Fruit fly (Drosophila melanogaster) whole organism, prepupa: ENCODE results near the gene Nthl1.

ENCODE experiments used
- CG11294 ChIP-seq: fragments of 200-800 bp; sonication (Bioruptor generic); IDR thresholded peaks from 2 replicates; pipeline ENCODE4 v1.3.6; 2022; ENCODE audit warnings: missing biosample characterization, missing genetic modification characterization
- CG15336 ChIP-seq: fragments of 200-800 bp; sonication (Bioruptor generic); IDR thresholded peaks from 2 replicates; pipeline ENCODE4 v1.3.6; 2022; ENCODE audit warnings: missing biosample characterization, missing genetic modification characterization
- CG1621 ChIP-seq: fragments of 200-800 bp; sonication (Bioruptor generic); optimal IDR thresholded peaks from 3 replicates; lab custom pipeline; 2018; ENCODE audit warnings: missing biosample characterization, mild to moderate bottlenecking, missing genetic modification characterization
- CG16779 ChIP-seq: fragments of 200-800 bp; sonication (Bioruptor generic); optimal IDR thresholded peaks from 3 replicates; lab custom pipeline; 2017; ENCODE audit warnings: missing biosample characterization, mild to moderate bottlenecking, missing genetic modification characterization
- CG3032 ChIP-seq: fragments of 200-800 bp; optimal IDR thresholded peaks from 2 replicates; lab custom pipeline; 2019; ENCODE audit warnings: missing biosample characterization, mild to moderate bottlenecking, missing genetic modification characterization, moderate library complexity
- CG32006 ChIP-seq: fragments of 200-800 bp; sonication (Bioruptor generic); optimal IDR thresholded peaks from 3 replicates; lab custom pipeline; 2017; ENCODE audit warnings: missing biosample characterization, mild to moderate bottlenecking, missing genetic modification characterization
- CG34406 ChIP-seq: fragments of 200-800 bp; sonication (Bioruptor generic); optimal IDR thresholded peaks from 3 replicates; lab custom pipeline; 2016; ENCODE audit warnings: missing biosample characterization, missing genetic modification characterization
- CG3919 ChIP-seq: fragments of 200-800 bp; sonication (Bioruptor generic); optimal IDR thresholded peaks from 3 replicates; lab custom pipeline; 2016; ENCODE audit warnings: missing biosample characterization, missing genetic modification characterization
- CG4318 ChIP-seq: fragments of 200-800 bp; sonication (Bioruptor generic); optimal IDR thresholded peaks from 3 replicates; lab custom pipeline; 2017; ENCODE audit warnings: missing biosample characterization, mild to moderate bottlenecking, missing genetic modification characterization
- CG6163 ChIP-seq: fragments of 200-800 bp; sonication (Bioruptor generic); IDR thresholded peaks from 3 replicates; pipeline ENCODE4 v1.3.6; 2022; ENCODE audit warnings: missing biosample characterization, missing genetic modification characterization
- CG6276 ChIP-seq: fragments of 200-800 bp; sonication (Bioruptor generic); optimal IDR thresholded peaks from 2 replicates; lab custom pipeline; 2017; ENCODE audit warnings: missing biosample characterization, mild to moderate bottlenecking, missing genetic modification characterization
- CG8119 ChIP-seq: fragments of 200-800 bp; sonication (Bioruptor generic); IDR thresholded peaks from 3 replicates; pipeline ENCODE4 v1.3.6; 2022; ENCODE audit warnings: missing biosample characterization, missing genetic modification characterization
- CG8319 ChIP-seq: fragments of 200-800 bp; sonication (Bioruptor generic); optimal IDR thresholded peaks from 3 replicates; lab custom pipeline; 2016; ENCODE audit warnings: missing biosample characterization, missing genetic modification characterization
- CG8632 ChIP-seq: fragments of 200-800 bp; sonication (Bioruptor generic); optimal IDR thresholded peaks from 3 replicates; lab custom pipeline; 2016; ENCODE audit warnings: missing biosample characterization, missing genetic modification characterization
- Eip78C ChIP-seq: fragments of 200-800 bp; sonication (Bioruptor generic); peaks from one replicate; lab custom pipeline; 2016; ENCODE audit warnings: missing biosample characterization, missing genetic modification characterization
- Ets96B ChIP-seq: fragments of 200-800 bp; optimal IDR thresholded peaks from 2 replicates; lab custom pipeline; 2019; ENCODE audit warnings: missing biosample characterization, mild to moderate bottlenecking, missing genetic modification characterization, moderate library complexity
- Gug ChIP-seq: fragments of 200-800 bp; sonication (Bioruptor generic); IDR thresholded peaks from 2 replicates; pipeline ENCODE4 v1.3.6; 2022; ENCODE audit warnings: missing biosample characterization, missing genetic modification characterization
- Hr38 ChIP-seq: sonication (Bioruptor generic); optimal IDR thresholded peaks from 2 replicates; lab custom pipeline; 2016; ENCODE audit warnings: missing biosample characterization, missing genetic modification characterization
- Hr4 ChIP-seq: fragments of 200-800 bp; sonication (Bioruptor generic); optimal IDR thresholded peaks from 3 replicates; lab custom pipeline; 2016; ENCODE audit warnings: missing biosample characterization, missing genetic modification characterization
- Lpt ChIP-seq: fragments of 200-800 bp; sonication (Bioruptor generic); optimal IDR thresholded peaks from 3 replicates; lab custom pipeline; 2016; ENCODE audit warnings: missing biosample characterization, missing genetic modification characterization
- Met ChIP-seq: fragments of 200-800 bp; sonication (Bioruptor generic); optimal IDR thresholded peaks from 3 replicates; lab custom pipeline; 2016; ENCODE audit warnings: missing biosample characterization, missing genetic modification characterization
- OdsH ChIP-seq: fragments of 200-800 bp; sonication (Bioruptor generic); optimal IDR thresholded peaks from 3 replicates; lab custom pipeline; 2016; ENCODE audit warnings: missing biosample characterization, missing genetic modification characterization
- Sox102F ChIP-seq: fragments of 200-800 bp; sonication (Bioruptor generic); optimal IDR thresholded peaks from 2 replicates; lab custom pipeline; 2016; ENCODE audit warnings: missing biosample characterization, mild to moderate bottlenecking, missing genetic modification characterization
- Sox14 ChIP-seq: fragments of 200-800 bp; sonication (Bioruptor generic); optimal IDR thresholded peaks from 3 replicates; lab custom pipeline; 2016; ENCODE audit warnings: missing biosample characterization, missing genetic modification characterization
- Sox15 ChIP-seq: fragments of 200-800 bp; sonication (Bioruptor generic); optimal IDR thresholded peaks from 3 replicates; lab custom pipeline; 2016; ENCODE audit warnings: missing biosample characterization, missing genetic modification characterization
- acj6 ChIP-seq: fragments of 200-800 bp; sonication (Bioruptor generic); optimal IDR thresholded peaks from 3 replicates; lab custom pipeline; 2016; ENCODE audit warnings: missing biosample characterization, missing genetic modification characterization
- dac ChIP-seq: fragments of 200-800 bp; sonication (Bioruptor generic); optimal IDR thresholded peaks from 2 replicates; lab custom pipeline; 2017; ENCODE audit warnings: missing biosample characterization, mild to moderate bottlenecking, missing genetic modification characterization
- dsx ChIP-seq: fragments of 200-800 bp; optimal IDR thresholded peaks from 3 replicates; lab custom pipeline; 2019; ENCODE audit warnings: missing biosample characterization, mild to moderate bottlenecking, missing genetic modification characterization, moderate library complexity; ENCODE audit not compliant: poor library complexity, severe bottlenecking
- eg ChIP-seq: fragments of 200-800 bp; sonication (Bioruptor generic); IDR thresholded peaks from 3 replicates; pipeline ENCODE4 v1.3.6; 2022; ENCODE audit warnings: missing biosample characterization, missing genetic modification characterization
- esn ChIP-seq: fragments of 200-800 bp; sonication (Bioruptor generic); optimal IDR thresholded peaks from 2 replicates; lab custom pipeline; 2016; ENCODE audit warnings: missing biosample characterization, mild to moderate bottlenecking, missing genetic modification characterization, moderate library complexity
- fd59A ChIP-seq: fragments of 200-800 bp; sonication (Bioruptor generic); optimal IDR thresholded peaks from 2 replicates; lab custom pipeline; 2017; ENCODE audit warnings: missing biosample characterization, mild to moderate bottlenecking, missing genetic modification characterization, missing genetic modification reagents
- fd85E ChIP-seq: fragments of 200-800 bp; sonication (Bioruptor generic); optimal IDR thresholded peaks from 3 replicates; lab custom pipeline; 2016; ENCODE audit warnings: missing biosample characterization, missing genetic modification characterization
- fkh ChIP-seq: fragments of 200-800 bp; sonication (Bioruptor generic); optimal IDR thresholded peaks from 3 replicates; lab custom pipeline; 2017; ENCODE audit warnings: missing biosample characterization, mild to moderate bottlenecking, missing genetic modification characterization, moderate library complexity
- pdm3 ChIP-seq: fragments of 200-800 bp; sonication (Bioruptor generic); optimal IDR thresholded peaks from 3 replicates; lab custom pipeline; 2016; ENCODE audit warnings: missing biosample characterization, missing genetic modification characterization
- spab ChIP-seq: fragments of 200-800 bp; sonication (Bioruptor generic); optimal IDR thresholded peaks from 2 replicates; lab custom pipeline; 2017; ENCODE audit warnings: missing biosample characterization, mild to moderate bottlenecking, missing genetic modification characterization, missing genetic modification reagents
- svp ChIP-seq: fragments of 200-800 bp; sonication (Bioruptor generic); peaks from one replicate; lab custom pipeline; 2016; ENCODE audit warnings: missing biosample characterization, missing genetic modification characterization
- vri ChIP-seq: fragments of 200-800 bp; sonication (Bioruptor generic); optimal IDR thresholded peaks from 3 replicates; lab custom pipeline; 2016; ENCODE audit warnings: missing biosample characterization, mild to moderate bottlenecking, missing genetic modification characterization

The Nthl1 gene

dm6 chr2L:20889857-20890606 lies 37.6 kb downstream of the Nthl1 start:
- TF ChIP-seq esn (no peak), CG34406 (GFP tag; lab: Kevin White, UChicago) (no peak), dsx (GFP tag; lab: Kevin White, UChicago) (no peak), CG8119 (GFP tag; lab: Robert Waterston, UW) (no peak), eg (GFP tag; lab: Robert Waterston, UW) (peak; percentile 55; the same call in 1 of the 3 replicates), Sox14 (GFP tag; lab: Kevin White, UChicago) (no peak), dac (GFP tag; lab: Kevin White, UChicago) (peak; percentile 35), CG6276 (GFP tag; lab: Kevin White, UChicago) (peak; percentile 53), Eip78C (peak; percentile 74), OdsH (GFP tag; lab: Kevin White, UChicago) (peak; percentile 17), Lpt (no peak), fkh (GFP tag; lab: Kevin White, UChicago) (peak; percentile 63), CG32006 (GFP tag; lab: Kevin White, UChicago) (peak; percentile 37), CG15336 (GFP tag; lab: Robert Waterston, UW) (peak; percentile 22; the same call in 1 of the 2 replicates), Hr4 (GFP tag; lab: Kevin White, UChicago) (peak; percentile 56), CG11294 (GFP tag; lab: Robert Waterston, UW) (peak; percentile 35; the same call in 1 of the 2 replicates)
- TF ChIP-seq, all 60 proteins: peak for 10

dm6 chr2L:20887273-20887672 lies 40.4 kb downstream of the Nthl1 start:
- TF ChIP-seq CG6163 (GFP tag; lab: Robert Waterston, UW) (no peak), Sox102F (no peak), CG4318 (GFP tag; lab: Kevin White, UChicago) (no peak), CG8632 (no peak), Met (GFP tag; lab: Kevin White, UChicago) (no peak), CG3919 (GFP tag; lab: Kevin White, UChicago) (no peak)
- TF ChIP-seq, all 60 proteins: peak for 0

- TF ChIP-seq CG1621 (tag; lab: Kevin White, UChicago): peak; percentile 52
- no peak for TF ChIP-seq CG3032 (tag; lab: Kevin White, UChicago)
- peak; percentile 51 for TF ChIP-seq Eip78C
- TF ChIP-seq CG8119 (GFP tag; lab: Robert Waterston, UW): 0 out of 3 replicates have a peak, but pooled peaks have one; percentile 22
- TF ChIP-seq fkh (GFP tag; lab: Kevin White, UChicago): peak; percentile 19
- no peak for TF ChIP-seq Ets96B
- no peak for TF ChIP-seq CG8632
- peak; percentile 13 for TF ChIP-seq CG16779 (tag; lab: Kevin White, UChicago)
- no peak for TF ChIP-seq CG32006 (GFP tag; lab: Kevin White, UChicago)
Measured at dm6 chr2L:20885889-20886507, 41.7 kb downstream of the Nthl1 start.

dm6 chr2L:20883624-20884220 lies 43.9 kb downstream of the Nthl1 start:
- TF ChIP-seq Hr4 (GFP tag; lab: Kevin White, UChicago) (no peak), fkh (GFP tag; lab: Kevin White, UChicago) (no peak), svp (GFP tag; lab: Kevin White, UChicago) (peak; percentile 99), CG6163 (GFP tag; lab: Robert Waterston, UW) (no peak), Ets96B (no peak), vri (peak; percentile 31), CG8319 (GFP tag; lab: Kevin White, UChicago) (no peak), fd59A (GFP tag; lab: Kevin White, UChicago) (no peak), CG8119 (GFP tag; lab: Robert Waterston, UW) (no peak), fd85E (GFP tag; lab: Kevin White, UChicago) (no peak), acj6 (GFP tag; lab: Kevin White, UChicago) (no peak), Gug (GFP tag; lab: Robert Waterston, UW) (no peak), spab (no peak), Hr38 (no peak), Sox15 (no peak), Lpt (no peak), CG3919 (GFP tag; lab: Kevin White, UChicago) (no peak), pdm3 (GFP tag; lab: Kevin White, UChicago) (no peak)
